Worm (Caenorhabditis elegans) whole organism, L3 larva: ENCODE results near the gene K10B2.4.
A peak's percentile ranks its signal among the peaks of the same experiment; 100 is the strongest.

Experiments
- nfya-1 ChIP-seq: sonication (generic microtip); optimal IDR thresholded peaks from 2 replicates; lab custom pipeline; 2017; ENCODE audit warnings: missing genetic modification characterization, mild to moderate bottlenecking, missing compliant biosample characterization, antibody characterized with exemption, moderate library complexity; ENCODE audit not compliant: insufficient read depth
- pqm-1 ChIP-seq: fragments of 150-350 bp; optimal IDR thresholded peaks from 2 replicates; lab custom pipeline; 2017; ENCODE audit warnings: missing biosample characterization, missing genetic modification characterization, inconsistent platforms
- zag-1 ChIP-seq: fragments of 150-350 bp; optimal IDR thresholded peaks from 2 replicates; lab custom pipeline; 2014; ENCODE audit warnings: missing biosample characterization, missing genetic modification characterization
- ztf-11 ChIP-seq: fragments of 150-350 bp; optimal IDR thresholded peaks from 2 replicates; lab custom pipeline; 2014; ENCODE audit warnings: missing biosample characterization, missing genetic modification characterization

DNA sequence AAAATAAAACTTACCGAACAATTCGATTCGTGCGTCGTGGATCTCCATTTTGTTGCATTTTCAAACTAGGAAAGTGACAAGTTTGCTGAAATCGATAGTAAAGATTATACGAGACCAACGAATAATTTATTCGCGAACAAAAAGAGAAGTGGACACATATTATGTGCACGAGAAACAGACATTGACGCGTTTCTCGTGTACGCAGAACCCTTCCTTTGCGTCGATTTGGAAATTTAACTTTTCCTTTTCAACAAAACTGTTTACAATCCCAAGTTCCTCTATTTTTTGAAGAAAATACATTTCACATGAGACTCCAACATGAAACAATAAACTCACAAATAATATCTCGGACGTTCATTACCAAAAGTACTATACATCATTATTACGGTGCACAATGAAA, at the start of gene K10B2.4:
- TF ChIP-seq nfya-1 (tag; lab: Kevin White, UChicago) (peak; percentile 73), ztf-11 (tag; lab: Kevin White, UChicago) (no peak), zag-1 (tag; lab: Kevin White, UChicago) (no peak), pqm-1 (tag; lab: Kevin White, UChicago) (no peak)
